Fruit fly (Drosophila melanogaster) whole organism, pupa: ENCODE data around the gene CG6443.

Source experiments
- CG10348 ChIP-seq: fragments of 200-800 bp; sonication (Bioruptor generic); IDR thresholded peaks from 2 replicates; pipeline ENCODE4 v1.3.6; 2022; ENCODE audit warnings: missing biosample characterization, missing genetic modification characterization
- CG12605 ChIP-seq: fragments of 200-800 bp; sonication (Bioruptor generic); IDR thresholded peaks from 2 replicates; pipeline ENCODE4 v1.3.6; 2022; ENCODE audit warnings: missing biosample characterization, missing genetic modification characterization
- CG13204 ChIP-seq: fragments of 200-800 bp; sonication (Bioruptor generic); optimal IDR thresholded peaks from 2 replicates; lab custom pipeline; 2018; ENCODE audit warnings: missing biosample characterization, mild to moderate bottlenecking, missing genetic modification characterization, moderate library complexity
- CG14655 ChIP-seq: fragments of 200-800 bp; sonication (Bioruptor generic); optimal IDR thresholded peaks from 3 replicates; lab custom pipeline; 2017; ENCODE audit warnings: mild to moderate bottlenecking, missing biosample characterization, missing genetic modification reagents, missing genetic modification characterization
- CG15710 ChIP-seq: fragments of 200-800 bp; sonication (Bioruptor generic); optimal IDR thresholded peaks from 2 replicates; lab custom pipeline; 2018; ENCODE audit warnings: missing biosample characterization, mild to moderate bottlenecking, missing genetic modification characterization, moderate library complexity
- CG17806 ChIP-seq: fragments of 200-800 bp; sonication (Bioruptor generic); optimal IDR thresholded peaks from 2 replicates; lab custom pipeline; 2018; ENCODE audit warnings: missing biosample characterization, mild to moderate bottlenecking, missing genetic modification characterization, moderate library complexity
- CG32121 ChIP-seq: fragments of 200-800 bp; sonication (Bioruptor generic); IDR thresholded peaks from 2 replicates; pipeline ENCODE4 v1.3.6; 2022; ENCODE audit warnings: missing biosample characterization, missing genetic modification characterization
- CG34367 ChIP-seq: fragments of 200-800 bp; sonication (Bioruptor generic); optimal IDR thresholded peaks from 2 replicates; lab custom pipeline; 2018; ENCODE audit warnings: missing biosample characterization, mild to moderate bottlenecking, missing genetic modification characterization
- CG4496 ChIP-seq: fragments of 200-800 bp; sonication (Bioruptor generic); IDR thresholded peaks from 3 replicates; pipeline ENCODE4 v1.3.6; 2022; ENCODE audit warnings: missing biosample characterization, missing genetic modification characterization
- CG8159 ChIP-seq: fragments of 200-800 bp; sonication (Bioruptor generic); optimal IDR thresholded peaks from 3 replicates; lab custom pipeline; 2018; ENCODE audit warnings: missing biosample characterization, mild to moderate bottlenecking, missing genetic modification characterization, moderate library complexity
- CG8301 ChIP-seq: fragments of 200-800 bp; sonication (Bioruptor generic); optimal IDR thresholded peaks from 2 replicates; lab custom pipeline; 2018; ENCODE audit warnings: missing biosample characterization, mild to moderate bottlenecking, missing genetic modification characterization
- CG9948 ChIP-seq: fragments of 200-800 bp; sonication (Bioruptor generic); optimal IDR thresholded peaks from 2 replicates; lab custom pipeline; 2018; ENCODE audit warnings: missing biosample characterization, mild to moderate bottlenecking, missing genetic modification characterization, moderate library complexity
- D1 ChIP-seq: fragments of 200-800 bp; sonication (Bioruptor generic); optimal IDR thresholded peaks from 2 replicates; lab custom pipeline; 2018; ENCODE audit warnings: missing biosample characterization, mild to moderate bottlenecking, missing genetic modification characterization, moderate library complexity
- EcR ChIP-seq: fragments of 200-800 bp; sonication (Bioruptor generic); optimal IDR thresholded peaks from 3 replicates; lab custom pipeline; 2019; ENCODE audit warnings: missing biosample characterization, missing genetic modification characterization, mild to moderate bottlenecking, moderate library complexity, missing genetic modification reagents
- Ets98B ChIP-seq: fragments of 200-800 bp; sonication (Bioruptor generic); IDR thresholded peaks from 2 replicates; pipeline ENCODE4 v1.3.6; 2022; ENCODE audit warnings: missing biosample characterization, missing genetic modification characterization
- Pif1A ChIP-seq: fragments of 200-800 bp; sonication (Bioruptor generic); optimal IDR thresholded peaks from 3 replicates; lab custom pipeline; 2016; ENCODE audit warnings: missing biosample characterization, missing genetic modification characterization
- Pif1B ChIP-seq: fragments of 200-800 bp; sonication (Bioruptor generic); optimal IDR thresholded peaks from 3 replicates; lab custom pipeline; 2016; ENCODE audit warnings: missing biosample characterization, missing genetic modification characterization
- Snoo ChIP-seq: fragments of 200-800 bp; sonication (Bioruptor generic); optimal IDR thresholded peaks from 3 replicates; lab custom pipeline; 2017; ENCODE audit warnings: missing biosample characterization, mild to moderate bottlenecking, missing genetic modification characterization, inconsistent platforms
- fd96Ca ChIP-seq: fragments of 200-800 bp; sonication (Bioruptor generic); IDR thresholded peaks from 3 replicates; pipeline ENCODE4 v1.3.6; 2022; ENCODE audit warnings: missing biosample characterization, missing genetic modification characterization
- gl ChIP-seq: fragments of 200-800 bp; sonication (Bioruptor generic); optimal IDR thresholded peaks from 2 replicates; lab custom pipeline; 2018; ENCODE audit warnings: missing biosample characterization, mild to moderate bottlenecking, missing genetic modification characterization
- rn ChIP-seq: fragments of 200-800 bp; sonication (Bioruptor generic); IDR thresholded peaks from 2 replicates; pipeline ENCODE4 v1.3.6; 2022; ENCODE audit warnings: missing biosample characterization, missing genetic modification characterization

CG6443 gene

dm6 chr2L:10757038-10757685 lies 28.4 kb downstream of the CG6443 start:
- no peak for TF ChIP-seq CG34367 (tag; lab: Kevin White, UChicago)
- 0 out of 3 replicates have a peak, but pooled peaks have one; percentile 31 for TF ChIP-seq CG4496 (GFP tag; lab: Robert Waterston, UW)

dm6 chr2L:10759624-10760023 lies 30.8 kb downstream of the CG6443 start:
- peak; percentile 61 for TF ChIP-seq Pif1B (GFP tag; lab: Kevin White, UChicago)
- no peak for TF ChIP-seq D1
- no peak for TF ChIP-seq Snoo (tag; lab: Kevin White, UChicago)
- TF ChIP-seq CG8159 (tag; lab: Kevin White, UChicago): peak; percentile 67
- peak; percentile 63; the same call in 2 of the 3 replicates for TF ChIP-seq fd96Ca (GFP tag; lab: Robert Waterston, UW)
- TF ChIP-seq CG4496 (GFP tag; lab: Robert Waterston, UW): no peak
- TF ChIP-seq CG13204 (GFP tag; lab: Kevin White, UChicago): no peak
- TF ChIP-seq rn (GFP tag; lab: Robert Waterston, UW): no peak
- peak; percentile 58 for TF ChIP-seq CG17806 (tag; lab: Kevin White, UChicago)
- TF ChIP-seq Ets98B: peak; percentile 14; the same call in 1 of the 2 replicates
- TF ChIP-seq Pif1A (GFP tag; lab: Kevin White, UChicago): peak; percentile 27
- TF ChIP-seq CG10348 (GFP tag; lab: Robert Waterston, UW): no peak
- peak; percentile 37 for TF ChIP-seq CG8301 (tag; lab: Kevin White, UChicago)
- peak; percentile 42 for TF ChIP-seq CG9948 (tag; lab: Kevin White, UChicago)
- peak; percentile 58 for TF ChIP-seq CG34367 (tag; lab: Kevin White, UChicago)
- TF ChIP-seq CG15710 (tag; lab: Kevin White, UChicago): peak; percentile 31
- no peak for TF ChIP-seq gl

- TF ChIP-seq CG9948 (tag; lab: Kevin White, UChicago) (peak; percentile 34), CG14655 (no peak), CG15710 (tag; lab: Kevin White, UChicago) (peak; percentile 30), CG32121 (GFP tag; lab: Robert Waterston, UW) (no peak), CG8301 (tag; lab: Kevin White, UChicago) (peak; percentile 12), Pif1B (GFP tag; lab: Kevin White, UChicago) (peak; percentile 13), CG8159 (tag; lab: Kevin White, UChicago) (peak; percentile 61), CG13204 (GFP tag; lab: Kevin White, UChicago) (no peak), Ets98B (0 out of 2 replicates have a peak, but pooled peaks have one; percentile 13), CG17806 (tag; lab: Kevin White, UChicago) (peak; percentile 35)
- TF ChIP-seq, all 21 proteins: peak for 7
These were observed 31.8 kb downstream of the CG6443 start, which contains the start of gene CG6495 for dm6 chr2L:10760422-10761166. TSS of gene CG6495 (plus strand) at chr2L:10761116.

- TF ChIP-seq Ets98B (no peak), CG4496 (GFP tag; lab: Robert Waterston, UW) (peak; percentile 49; the same call in 2 of the 3 replicates), CG14655 (no peak)
These were observed 38.9 kb downstream of the CG6443 start, which contains the start of gene Ubc2 for dm6 chr2L:10767597-10768188. TSS of gene Ubc2 (minus strand) at chr2L:10768006.

- no peak for TF ChIP-seq CG4496 (GFP tag; lab: Robert Waterston, UW)
- TF ChIP-seq CG12605 (GFP tag; lab: Robert Waterston, UW): no peak
- no peak for TF ChIP-seq Ets98B
- no peak for TF ChIP-seq CG8301 (tag; lab: Kevin White, UChicago)
- no peak for TF ChIP-seq EcR (GFP tag; lab: Kevin White, UChicago)
- TF ChIP-seq Pif1B (GFP tag; lab: Kevin White, UChicago): no peak
- TF ChIP-seq CG32121 (GFP tag; lab: Robert Waterston, UW): no peak
- TF ChIP-seq CG9948 (tag; lab: Kevin White, UChicago): no peak
These were observed 40.9 kb downstream of the CG6443 start, which contains the start of gene CG6724 for dm6 chr2L:10769708-10770107. TSS of gene CG6724 (minus strand) at chr2L:10769952.

- no peak for TF ChIP-seq CG10348 (GFP tag; lab: Robert Waterston, UW)
- TF ChIP-seq CG8301 (tag; lab: Kevin White, UChicago): no peak
- no peak for TF ChIP-seq gl
- TF ChIP-seq CG32121 (GFP tag; lab: Robert Waterston, UW): no peak
These were observed 41.8 kb downstream of the CG6443 start, which contains the start of gene CG17127 for dm6 chr2L:10770568-10770967. TSS of gene CG17127 (plus strand) at chr2L:10770868.
